Worm (Caenorhabditis elegans) whole organism, mixed stage, embryonic: Measurements from ENCODE around the gene C06C6.8.

ENCODE experiments used
- M03D4.4 ChIP-seq: sonication (generic microtip); optimal IDR thresholded peaks from 2 replicates; lab custom pipeline; 2017; ENCODE audit warnings: mild to moderate bottlenecking, missing genetic modification characterization, missing compliant biosample characterization
- ceh-39 ChIP-seq: fragments of 150-350 bp; optimal IDR thresholded peaks from 2 replicates; lab custom pipeline; 2014; ENCODE audit warnings: missing biosample characterization, missing genetic modification characterization
- ceh-43 ChIP-seq: fragments of 200-800 bp; sonication (Bioruptor generic); optimal IDR thresholded peaks from 2 replicates; lab custom pipeline; 2018; ENCODE audit warnings: mild to moderate bottlenecking, missing genetic modification characterization, moderate library complexity, missing compliant biosample characterization
- ces-1 ChIP-seq: fragments of 150-350 bp; optimal IDR thresholded peaks from 2 replicates; lab custom pipeline; 2014; ENCODE audit warnings: missing biosample characterization, missing genetic modification reagents, missing genetic modification characterization
- cnd-1 ChIP-seq: fragments of 200-800 bp; sonication (Bioruptor generic); optimal IDR thresholded peaks from 2 replicates; lab custom pipeline; 2018; ENCODE audit warnings: mild to moderate bottlenecking, missing genetic modification characterization, missing compliant biosample characterization
- drap-1 ChIP-seq: fragments of 200-800 bp; sonication (Bioruptor generic); optimal IDR thresholded peaks from 3 replicates; lab custom pipeline; 2018; ENCODE audit warnings: mild to moderate bottlenecking, missing genetic modification characterization, missing compliant biosample characterization
- elt-1 ChIP-seq: sonication (generic microtip); optimal IDR thresholded peaks from 2 replicates; lab custom pipeline; 2017; ENCODE audit warnings: missing genetic modification characterization, mild to moderate bottlenecking, missing compliant biosample characterization, antibody characterized with exemption, moderate library complexity, borderline replicate concordance; ENCODE audit not compliant: insufficient read depth
- elt-3 ChIP-seq: fragments of 150-350 bp; optimal IDR thresholded peaks from 2 replicates; lab custom pipeline; 2014; ENCODE audit warnings: missing biosample characterization, missing genetic modification characterization
- flh-1 ChIP-seq: fragments of 200-800 bp; sonication (Bioruptor generic); optimal IDR thresholded peaks from 2 replicates; lab custom pipeline; 2018; ENCODE audit warnings: mild to moderate bottlenecking, missing genetic modification characterization, moderate library complexity, missing compliant biosample characterization
- ham-2 ChIP-seq: fragments of 200-800 bp; sonication (Bioruptor generic); optimal IDR thresholded peaks from 2 replicates; lab custom pipeline; 2018; ENCODE audit warnings: mild to moderate bottlenecking, missing genetic modification characterization, missing compliant biosample characterization
- hlh-1 ChIP-seq: fragments of 150-350 bp; optimal IDR thresholded peaks from 2 replicates; lab custom pipeline; 2014; ENCODE audit warnings: missing biosample characterization, missing genetic modification reagents, missing genetic modification characterization
- lin-13 ChIP-seq: fragments of 150-350 bp; optimal IDR thresholded peaks from 2 replicates; lab custom pipeline; 2014; ENCODE audit warnings: missing biosample characterization, missing genetic modification characterization
- lin-32 ChIP-seq: fragments of 200-800 bp; sonication (Bioruptor generic); optimal IDR thresholded peaks from 2 replicates; lab custom pipeline; 2018; ENCODE audit warnings: mild to moderate bottlenecking, missing genetic modification characterization, missing compliant biosample characterization
- lsy-2 ChIP-seq: fragments of 150-350 bp; optimal IDR thresholded peaks from 2 replicates; lab custom pipeline; 2014; ENCODE audit warnings: missing biosample characterization, missing genetic modification characterization
- mab-5 ChIP-seq: fragments of 150-350 bp; optimal IDR thresholded peaks from 2 replicates; lab custom pipeline; 2014; ENCODE audit warnings: missing biosample characterization, missing genetic modification characterization
- mep-1 ChIP-seq: fragments of 150-350 bp; optimal IDR thresholded peaks from 2 replicates; lab custom pipeline; 2017; ENCODE audit warnings: missing biosample characterization, missing genetic modification reagents, missing genetic modification characterization, inconsistent platforms
- mls-2 ChIP-seq: sonication (generic microtip); optimal IDR thresholded peaks from 2 replicates; lab custom pipeline; 2016; ENCODE audit warnings: mild to moderate bottlenecking, missing genetic modification characterization, moderate library complexity, missing compliant biosample characterization
- nhr-12 ChIP-seq: fragments of 150-350 bp; optimal IDR thresholded peaks from 2 replicates; lab custom pipeline; 2014; ENCODE audit warnings: missing biosample characterization, missing genetic modification characterization
- nhr-2 ChIP-seq: fragments of 150-350 bp; optimal IDR thresholded peaks from 2 replicates; lab custom pipeline; 2014; ENCODE audit warnings: missing biosample characterization, missing genetic modification characterization
- nhr-237 ChIP-seq: fragments of 150-350 bp; optimal IDR thresholded peaks from 2 replicates; lab custom pipeline; 2014; ENCODE audit warnings: missing biosample characterization, missing genetic modification characterization
- nhr-28 ChIP-seq: fragments of 150-350 bp; optimal IDR thresholded peaks from 2 replicates; lab custom pipeline; 2014; ENCODE audit warnings: missing biosample characterization, missing genetic modification characterization
- nhr-76 ChIP-seq: sonication (generic microtip); optimal IDR thresholded peaks from 2 replicates; lab custom pipeline; 2017; ENCODE audit warnings: missing biosample characterization, missing genetic modification characterization
- sem-2 ChIP-seq: fragments of 200-800 bp; sonication (Bioruptor generic); optimal IDR thresholded peaks from 2 replicates; lab custom pipeline; 2018; ENCODE audit warnings: mild to moderate bottlenecking, missing genetic modification characterization, missing compliant biosample characterization
- snpc-4 ChIP-seq: fragments of 150-350 bp; optimal IDR thresholded peaks from 2 replicates; lab custom pipeline; 2014; ENCODE audit warnings: missing biosample characterization, missing genetic modification characterization
- sptf-1 ChIP-seq: sonication (generic microtip); optimal IDR thresholded peaks from 2 replicates; lab custom pipeline; 2017; ENCODE audit warnings: mild to moderate bottlenecking, missing genetic modification characterization, moderate library complexity, missing compliant biosample characterization
- tbx-8 ChIP-seq: fragments of 200-800 bp; sonication (Bioruptor generic); optimal IDR thresholded peaks from 2 replicates; lab custom pipeline; 2018; ENCODE audit warnings: mild to moderate bottlenecking, missing genetic modification characterization, moderate library complexity, missing compliant biosample characterization
- unc-120 ChIP-seq: sonication (generic microtip); optimal IDR thresholded peaks from 2 replicates; lab custom pipeline; 2017; ENCODE audit warnings: missing genetic modification characterization, missing compliant biosample characterization; ENCODE audit not compliant: poor library complexity, severe bottlenecking
- unc-39 ChIP-seq: fragments of 150-350 bp; optimal IDR thresholded peaks from 2 replicates; lab custom pipeline; 2014; ENCODE audit warnings: missing biosample characterization, missing genetic modification characterization
- zip-8 ChIP-seq: fragments of 150-350 bp; optimal IDR thresholded peaks from 2 replicates; lab custom pipeline; 2014; ENCODE audit warnings: missing biosample characterization, missing genetic modification characterization
- ztf-11 ChIP-seq: fragments of 150-350 bp; optimal IDR thresholded peaks from 2 replicates; lab custom pipeline; 2014; ENCODE audit warnings: missing biosample characterization, missing genetic modification characterization

Gene C06C6.8

ce11 chrV:15996655-15997186 is at the start of gene C06C6.8, which contains the start of gene C06C6.9:
Gene C06C6.8, plus strand, starts transcription at chrV:15997136.
Gene C06C6.9, minus strand, starts transcription at chrV:15996755.
- no peak for TF ChIP-seq ceh-39 (tag; lab: Kevin White, UChicago)
- TF ChIP-seq mep-1 (tag; lab: Kevin White, UChicago), result no peak
- TF ChIP-seq nhr-28 (tag; lab: Kevin White, UChicago), result no peak

- no peak for TF ChIP-seq elt-3
- no peak for TF ChIP-seq ces-1 (GFP tag; lab: Kevin White, UChicago)
- TF ChIP-seq M03D4.4 (tag; lab: Kevin White, UChicago), result no peak
- no peak for TF ChIP-seq unc-120 (tag; lab: Kevin White, UChicago)
- TF ChIP-seq flh-1 (GFP tag; lab: Kevin White, UChicago), result no peak
- TF ChIP-seq nhr-12 (tag; lab: Kevin White, UChicago), result no peak
- no peak for TF ChIP-seq sptf-1 (tag; lab: Kevin White, UChicago)
- no peak for TF ChIP-seq mls-2 (tag; lab: Kevin White, UChicago)
- TF ChIP-seq ceh-43 (GFP tag; lab: Kevin White, UChicago), result no peak
- TF ChIP-seq unc-39 (tag; lab: Kevin White, UChicago), result no peak
- no peak for TF ChIP-seq elt-1 (tag; lab: Kevin White, UChicago)
- no peak for TF ChIP-seq ztf-11 (tag; lab: Kevin White, UChicago)
- no peak for TF ChIP-seq mep-1 (tag; lab: Kevin White, UChicago)
- no peak for TF ChIP-seq hlh-1 (tag; lab: Kevin White, UChicago)
Measured at ce11 chrV:15950903-15951302, 46.0 kb upstream of the C06C6.8 start, which contains the start of gene srw-59. Gene srw-59, minus strand, starts transcription at chrV:15951003.

- TF ChIP-seq unc-120 (tag; lab: Kevin White, UChicago) (no peak), nhr-2 (tag; lab: Kevin White, UChicago) (no peak), lsy-2 (tag; lab: Kevin White, UChicago) (no peak), hlh-1 (tag; lab: Kevin White, UChicago) (no peak), ztf-11 (tag; lab: Kevin White, UChicago) (no peak), nhr-12 (tag; lab: Kevin White, UChicago) (no peak), ceh-39 (tag; lab: Kevin White, UChicago) (no peak), mab-5 (tag; lab: Kevin White, UChicago) (no peak), snpc-4 (tag; lab: Kevin White, UChicago) (no peak), flh-1 (GFP tag; lab: Kevin White, UChicago) (no peak), M03D4.4 (tag; lab: Kevin White, UChicago) (no peak), elt-1 (tag; lab: Kevin White, UChicago) (no peak), tbx-8 (no peak), mep-1 (tag; lab: Kevin White, UChicago) (no peak), sem-2 (GFP tag; lab: Kevin White, UChicago) (no peak), cnd-1 (tag; lab: Kevin White, UChicago) (no peak), elt-3 (no peak), nhr-76 (no peak), nhr-28 (tag; lab: Kevin White, UChicago) (no peak)
Measured at ce11 chrV:15952762-15953161, 44.2 kb upstream of the C06C6.8 start, which contains the start of gene srw-56. Gene srw-56, minus strand, starts transcription at chrV:15952862.

ce11 chrV:15954932-15955331 is 42.0 kb upstream of the C06C6.8 start, which contains the start of gene srw-57:
Gene srw-57, minus strand, starts transcription at chrV:15955032.
- TF ChIP-seq tbx-8 (no peak), nhr-237 (tag; lab: Kevin White, UChicago) (no peak), unc-39 (tag; lab: Kevin White, UChicago) (no peak), zip-8 (tag; lab: Kevin White, UChicago) (no peak), drap-1 (GFP tag; lab: Kevin White, UChicago) (no peak), elt-1 (tag; lab: Kevin White, UChicago) (no peak), nhr-2 (tag; lab: Kevin White, UChicago) (no peak), nhr-76 (no peak), lin-32 (GFP tag; lab: Kevin White, UChicago) (no peak)

- TF ChIP-seq unc-39 (tag; lab: Kevin White, UChicago), result no peak
- no peak for TF ChIP-seq sem-2 (GFP tag; lab: Kevin White, UChicago)
- TF ChIP-seq sptf-1 (tag; lab: Kevin White, UChicago), result no peak
- TF ChIP-seq nhr-2 (tag; lab: Kevin White, UChicago), result no peak
- no peak for TF ChIP-seq cnd-1 (tag; lab: Kevin White, UChicago)
- no peak for TF ChIP-seq M03D4.4 (tag; lab: Kevin White, UChicago)
- TF ChIP-seq ham-2 (GFP tag; lab: Kevin White, UChicago), result no peak
- no peak for TF ChIP-seq hlh-1 (tag; lab: Kevin White, UChicago)
- no peak for TF ChIP-seq lin-32 (GFP tag; lab: Kevin White, UChicago)
- no peak for TF ChIP-seq ceh-43 (GFP tag; lab: Kevin White, UChicago)
- TF ChIP-seq drap-1 (GFP tag; lab: Kevin White, UChicago), result no peak
- no peak for TF ChIP-seq lsy-2 (tag; lab: Kevin White, UChicago)
- no peak for TF ChIP-seq lin-13 (tag; lab: Kevin White, UChicago)
- TF ChIP-seq ceh-39 (tag; lab: Kevin White, UChicago), result no peak
- TF ChIP-seq nhr-12 (tag; lab: Kevin White, UChicago), result no peak
- TF ChIP-seq zip-8 (tag; lab: Kevin White, UChicago), result no peak
- TF ChIP-seq, all 35 proteins: peak for 0
Measured at ce11 chrV:15955497-15955896, 41.4 kb upstream of the C06C6.8 start, which contains the start of gene srh-186. Gene srh-186, plus strand, starts transcription at chrV:15955797.
